Fruit fly (Drosophila melanogaster): ENCODE results near the gene CG14642.

DNA sequence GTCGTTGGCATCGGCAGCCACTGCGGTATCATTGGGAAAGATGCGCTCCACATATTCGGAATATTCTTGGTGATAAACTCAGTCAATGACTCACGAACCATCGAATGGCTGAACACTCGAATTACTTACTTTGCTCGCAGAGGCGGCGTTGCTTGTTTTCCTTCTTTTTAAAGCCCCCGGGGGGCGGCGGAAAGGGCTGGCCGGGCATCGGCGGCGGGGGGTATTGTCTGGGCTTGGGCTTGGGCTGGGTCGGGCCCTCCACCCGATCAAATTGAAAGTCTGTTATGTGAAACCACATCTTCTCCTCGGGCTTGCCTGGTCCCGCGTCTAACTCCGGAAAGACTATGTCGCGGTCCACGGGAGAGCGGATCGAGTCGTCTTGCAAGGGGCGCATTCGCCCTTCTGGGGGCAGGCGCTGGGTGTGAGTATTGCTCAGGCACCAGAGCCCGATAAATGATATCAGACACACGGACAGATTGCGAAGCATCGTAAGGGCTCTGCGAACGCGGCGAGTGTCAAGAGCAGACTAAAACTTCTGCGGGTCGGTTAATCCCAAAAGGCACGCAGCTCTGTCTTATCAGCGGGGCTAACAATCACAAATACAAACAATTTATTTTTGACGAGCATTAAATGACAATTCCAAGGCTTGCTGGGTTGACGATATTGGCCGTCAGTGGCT, at the start of gene CG14642:
- TF ChIP-seq CG5204 (GFP tag; optimal IDR thresholded peaks at IDR 0.05): no peak
- no peak for TF ChIP-seq bab1 (GFP tag; optimal IDR thresholded peaks at IDR 0.05)
- TF ChIP-seq Mnt (GFP tag; optimal IDR thresholded peaks at IDR 0.05): no peak
- TF ChIP-seq Clk (GFP tag; optimal IDR thresholded peaks at IDR 0.05): no peak
- no peak for TF ChIP-seq toe (GFP tag; optimal IDR thresholded peaks at IDR 0.05)
- no peak for TF ChIP-seq cnc (optimal IDR thresholded peaks at IDR 0.05)
- TF ChIP-seq CG14711 (tag; optimal IDR thresholded peaks at IDR 0.05): no peak
- no peak for TF ChIP-seq cic (GFP tag; optimal IDR thresholded peaks at IDR 0.05)
- no peak for TF ChIP-seq CG33017 (tag; optimal IDR thresholded peaks at IDR 0.05)
- no peak for TF ChIP-seq tj (GFP tag; optimal IDR thresholded peaks at IDR 0.05)
- no peak for TF ChIP-seq ovo (GFP tag; optimal IDR thresholded peaks at IDR 0.05)
- TF ChIP-seq Hr96 (GFP tag; optimal IDR thresholded peaks at IDR 0.05): no peak
- TF ChIP-seq CG1620 (GFP tag; optimal IDR thresholded peaks at IDR 0.05): no peak

Measured in whole organism, adult.